Worm (Caenorhabditis elegans): ENCODE results near the gene T27E9.6.

T27E9.6 gene

ce11 chrIII:13464493-13465362, 11.9 kb downstream of the T27E9.6 start, which contains the start of gene kel-3:
TSS of gene kel-3 (plus strand) at chrIII:13464820.
- TF ChIP-seq sem-4 (tag; optimal IDR thresholded peaks at IDR 0.05), result peak; percentile 26
- TF ChIP-seq nhr-6 (tag; optimal IDR thresholded peaks at IDR 0.05), result peak; percentile 60
- TF ChIP-seq mdl-1 (tag; optimal IDR thresholded peaks at IDR 0.05), result peak in 1 of 2 experiments; percentile 42
- TF ChIP-seq nhr-237 (tag; optimal IDR thresholded peaks at IDR 0.05), result peak; percentile 20
- no peak for TF ChIP-seq mbf-1 (tag; optimal IDR thresholded peaks at IDR 0.05)
- no peak for TF ChIP-seq elt-3 (tag; optimal IDR thresholded peaks at IDR 0.05)
- TF ChIP-seq nhr-25 (tag; optimal IDR thresholded peaks at IDR 0.05), result peak; percentile 53
- peak; percentile 53 for TF ChIP-seq blmp-1 (tag; optimal IDR thresholded peaks at IDR 0.05; ENCODE audit: insufficient read depth)
- TF ChIP-seq lin-13 (GFP tag; optimal IDR thresholded peaks at IDR 0.05), result peak; percentile 69
- TF ChIP-seq unc-62 (GFP tag; optimal IDR thresholded peaks at IDR 0.05), result no peak
- peak; percentile 38 to 82 for TF ChIP-seq lsy-2 (tag; optimal IDR thresholded peaks at IDR 0.05)
- TF ChIP-seq Y55F3AM.14 (GFP tag; optimal IDR thresholded peaks at IDR 0.05), result peak; percentile 54
- TF ChIP-seq C34F6.9 (tag; optimal IDR thresholded peaks at IDR 0.05), result peak; percentile 56
- peak; percentile 56 for TF ChIP-seq ZK546.5 (tag; optimal IDR thresholded peaks at IDR 0.05)
- no peak for TF ChIP-seq lin-11 (tag; optimal IDR thresholded peaks at IDR 0.05)
- no peak for TF ChIP-seq snpc-4 (tag; optimal IDR thresholded peaks at IDR 0.05)
- no peak for TF ChIP-seq alr-1 (tag; optimal IDR thresholded peaks at IDR 0.05)
- peak; percentile 63 for TF ChIP-seq fos-1 (tag; optimal IDR thresholded peaks at IDR 0.05)
- TF ChIP-seq unc-55 (GFP tag; optimal IDR thresholded peaks at IDR 0.05), result peak; percentile 14
- TF ChIP-seq dmd-4 (tag; optimal IDR thresholded peaks at IDR 0.05), result no peak
- peak; percentile 60 for TF ChIP-seq gmeb-1 (tag; optimal IDR thresholded peaks at IDR 0.05)
- peak; percentile 66 for TF ChIP-seq sma-3 (GFP tag; optimal IDR thresholded peaks at IDR 0.05)
- TF ChIP-seq nhr-77 (tag; optimal IDR thresholded peaks at IDR 0.05), result peak; percentile 23
- peak; percentile 90 for TF ChIP-seq crh-2 (tag; optimal IDR thresholded peaks at IDR 0.05)
- peak; percentile 8 for TF ChIP-seq aly-2 (tag; optimal IDR thresholded peaks at IDR 0.05)
- no peak for TF ChIP-seq nhr-23 (tag; optimal IDR thresholded peaks at IDR 0.05)
- TF ChIP-seq nhr-129 (tag; optimal IDR thresholded peaks at IDR 0.05), result peak; percentile 85
- TF ChIP-seq mab-5 (tag; optimal IDR thresholded peaks at IDR 0.05), result no peak
- TF ChIP-seq ztf-4 (tag; optimal IDR thresholded peaks at IDR 0.05), result peak; percentile 77
- TF ChIP-seq zag-1 (tag; optimal IDR thresholded peaks at IDR 0.05), result peak; percentile 63
- peak; percentile 83 for TF ChIP-seq F13H6.1 (tag; optimal IDR thresholded peaks at IDR 0.05)
- no peak for TF ChIP-seq ceh-82 (tag; optimal IDR thresholded peaks at IDR 0.05)
- 0 out of 2 replicates have a peak, but pooled peaks have one; percentile 20 for TF ChIP-seq ztf-1 (GFP tag; conservative IDR thresholded peaks at IDR 0.05)
- peak; percentile 92 for TF ChIP-seq sma-9 (GFP tag; optimal IDR thresholded peaks at IDR 0.05)
- no peak for TF ChIP-seq sma-9 (tag; optimal IDR thresholded peaks at IDR 0.05)
- no peak for TF ChIP-seq ceh-16 (tag; optimal IDR thresholded peaks at IDR 0.05)
- no peak for TF ChIP-seq peb-1 (tag; optimal IDR thresholded peaks at IDR 0.05)
- peak; percentile 64 for TF ChIP-seq nhr-11 (tag; optimal IDR thresholded peaks at IDR 0.05)
- no peak for TF ChIP-seq R02D3.7 (tag; optimal IDR thresholded peaks at IDR 0.05)
- TF ChIP-seq lin-39 (tag; optimal IDR thresholded peaks at IDR 0.05), result no peak
- peak; percentile 28 for TF ChIP-seq egl-27 (tag; optimal IDR thresholded peaks at IDR 0.05)
- no peak for TF ChIP-seq ztf-11 (tag; optimal IDR thresholded peaks at IDR 0.05)
- no peak for TF ChIP-seq nhr-12 (tag; optimal IDR thresholded peaks at IDR 0.05)
- TF ChIP-seq ama-1 (optimal IDR thresholded peaks at IDR 0.05), result peak; percentile 96
- TF ChIP-seq elt-1 (tag; optimal IDR thresholded peaks at IDR 0.05), result no peak
- peak; percentile 86 for TF ChIP-seq nhr-21 (tag; optimal IDR thresholded peaks at IDR 0.05)
- TF ChIP-seq unc-39 (tag; optimal IDR thresholded peaks at IDR 0.05), result no peak
- TF ChIP-seq skn-1 (tag; optimal IDR thresholded peaks at IDR 0.05), result no peak
- peak; percentile 33 for TF ChIP-seq nhr-10 (tag; optimal IDR thresholded peaks at IDR 0.05)
